Fruit fly (Drosophila melanogaster) Kc167 (cell line): ENCODE data around the gene CG11672.

Experiments used
- Myc ChIP-seq: fragments of >200 bp; optimal IDR thresholded peaks from 2 replicates; lab custom pipeline; 2017; ENCODE audit warnings: missing external identifiers
- Sin3A ChIP-seq: fragments of >200 bp; optimal IDR thresholded peaks from 2 replicates; lab custom pipeline; 2018; ENCODE audit warnings: missing external identifiers
- h ChIP-seq: fragments of >200 bp; optimal IDR thresholded peaks from 3 replicates; lab custom pipeline; 2018; ENCODE audit warnings: missing external identifiers
- insv ChIP-seq: fragments of >200 bp; optimal IDR thresholded peaks from 3 replicates; lab custom pipeline; 2018; ENCODE audit warnings: missing external identifiers
- psq ChIP-seq: fragments of >200 bp; optimal IDR thresholded peaks from 2 replicates; lab custom pipeline; 2017; ENCODE audit warnings: missing external identifiers
- ttk ChIP-seq: sonication (Bioruptor generic); optimal IDR thresholded peaks from 2 replicates; lab custom pipeline; 2017; ENCODE audit warnings: missing external identifiers

Gene CG11672

DNA sequence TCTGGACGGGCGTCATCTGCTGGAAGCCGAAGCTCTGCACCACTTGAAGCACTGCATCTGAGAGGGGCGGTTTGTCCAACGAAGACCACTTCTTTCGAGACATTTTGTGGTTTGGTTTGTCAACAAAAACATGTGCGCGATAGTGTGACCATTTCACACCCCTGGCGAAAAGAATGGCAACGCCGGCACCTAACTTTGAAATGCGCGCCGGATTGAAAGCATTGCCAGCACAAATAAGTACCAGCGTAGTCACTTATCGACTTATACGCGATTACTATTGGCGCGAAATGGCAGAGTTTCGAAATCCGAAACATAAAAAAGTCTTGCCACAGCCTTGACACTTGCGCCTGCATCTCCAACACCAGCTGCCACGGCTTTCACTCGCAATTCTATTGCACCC, 20.6 kb downstream of the CG11672 start, which contains the start of gene CG9630:
CG9630 (minus strand) TSS at position 157 of the 400 bp plus-strand sequence.
- TF ChIP-seq Sin3A (lab: Kevin White, UChicago): no peak
- TF ChIP-seq h (lab: Kevin White, UChicago): no peak
- TF ChIP-seq insv (lab: Kevin White, UChicago): no peak

DNA sequence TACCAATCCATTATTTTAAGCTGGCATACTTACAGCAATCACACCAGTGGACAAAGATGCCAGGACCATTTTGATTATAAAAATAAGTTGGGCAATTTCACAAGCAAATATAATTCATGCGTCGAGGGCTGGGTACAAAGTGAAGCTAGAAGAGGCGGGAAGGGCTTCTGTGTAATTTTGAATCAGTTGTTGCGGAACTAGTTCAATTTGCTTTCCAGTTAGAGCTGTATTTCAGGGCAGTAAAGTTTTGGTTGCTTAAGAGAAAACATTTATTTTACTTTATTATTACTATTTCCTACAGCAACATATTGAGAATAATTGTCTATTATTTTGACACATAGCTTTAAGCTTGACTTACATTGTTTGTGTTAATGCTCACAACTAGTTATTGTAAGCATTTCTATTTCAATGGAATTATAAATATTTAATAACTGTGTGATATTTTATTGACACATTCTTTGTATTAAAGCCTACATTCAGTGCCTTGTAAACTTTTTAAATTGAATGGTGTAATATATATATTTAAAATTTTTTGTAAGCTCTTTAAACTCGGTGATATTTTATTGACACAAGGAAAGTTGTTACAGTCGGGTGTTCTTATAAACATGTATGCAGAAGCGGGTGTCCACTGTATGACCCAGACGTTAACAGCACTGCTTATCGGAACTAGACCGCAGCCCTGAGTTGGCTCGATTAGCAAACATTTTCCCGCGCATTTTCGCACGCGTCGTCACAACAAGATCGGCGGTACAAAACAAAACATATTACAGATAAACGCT, 25.9 kb downstream of the CG11672 start, which contains the start of the genes RPA1 and Mcm2:
RPA1 (minus strand) TSS at position 150 of the 779 bp plus-strand sequence.
Mcm2 (plus strand) TSS at position 669 of the 779 bp plus-strand sequence.
- TF ChIP-seq psq (no peak), Myc (lab: Kevin White, UChicago) (no peak), Sin3A (lab: Kevin White, UChicago) (no peak), ttk (lab: Kevin White, UChicago) (no peak), h (lab: Kevin White, UChicago) (no peak), insv (lab: Kevin White, UChicago) (no peak)

DNA sequence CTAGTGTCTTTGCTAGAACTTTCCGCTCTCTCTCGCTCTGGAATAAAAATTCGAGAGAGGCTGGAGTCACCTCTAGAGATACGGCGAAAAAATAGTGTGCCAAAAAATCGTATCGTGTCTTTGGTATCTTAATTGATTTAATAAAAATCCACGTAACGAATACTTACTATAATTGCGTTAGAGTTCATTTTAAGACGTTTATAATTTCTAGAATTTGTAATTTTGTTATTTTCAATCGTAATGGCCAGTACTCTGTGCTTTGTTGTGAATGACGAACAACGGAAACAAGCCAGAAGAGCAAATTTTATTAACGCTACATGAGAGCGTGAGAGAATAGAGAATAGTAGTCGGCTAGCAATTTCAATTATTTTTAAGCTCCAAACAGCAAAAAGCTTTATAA, 28.7 kb downstream of the CG11672 start:
- TF ChIP-seq ttk (lab: Kevin White, UChicago) (no peak), psq (no peak), Myc (lab: Kevin White, UChicago) (no peak), insv (lab: Kevin White, UChicago) (no peak), Sin3A (lab: Kevin White, UChicago) (no peak), h (lab: Kevin White, UChicago) (no peak)

DNA sequence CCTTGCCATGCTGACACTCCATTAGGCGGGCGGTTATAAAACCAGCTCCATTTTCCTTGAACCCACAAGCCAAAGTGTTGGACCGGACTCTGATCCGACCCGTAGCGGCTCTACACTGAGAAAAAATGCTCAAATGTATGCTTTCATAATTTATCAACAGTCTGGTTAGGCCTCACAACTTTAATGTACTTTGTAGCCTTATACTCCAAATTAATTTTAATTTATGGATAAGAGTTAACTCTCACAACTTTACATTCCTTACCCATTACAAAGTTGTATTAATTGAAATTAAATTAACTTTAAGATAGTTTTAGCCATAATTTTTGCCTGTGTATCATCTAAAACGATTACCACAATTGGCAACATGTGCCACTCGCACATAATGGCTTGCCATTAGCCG, 34.3 kb downstream of the CG11672 start:
- no peak for TF ChIP-seq h (lab: Kevin White, UChicago)
- TF ChIP-seq Myc (lab: Kevin White, UChicago): no peak
- no peak for TF ChIP-seq Sin3A (lab: Kevin White, UChicago)
- no peak for TF ChIP-seq psq

DNA sequence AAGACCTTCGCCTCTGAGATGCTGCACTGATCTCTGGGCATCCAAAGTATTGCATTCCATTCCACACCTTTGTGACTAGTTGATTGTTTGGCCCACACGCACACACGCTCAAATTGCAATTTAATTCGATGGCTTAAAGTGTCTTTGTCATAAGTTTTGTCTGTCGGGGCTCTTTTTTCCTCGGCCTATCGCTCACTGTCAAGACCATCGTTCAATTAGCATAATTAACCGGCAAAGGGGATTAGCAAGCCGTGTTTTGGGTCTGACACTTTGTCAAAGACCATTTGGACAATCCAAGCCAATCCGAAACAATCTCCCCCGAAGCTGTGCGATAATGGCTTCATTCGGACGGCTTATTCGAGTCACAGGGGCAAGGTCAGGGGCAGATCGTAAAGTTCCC, 36.0 kb downstream of the CG11672 start:
- TF ChIP-seq h (lab: Kevin White, UChicago): no peak
- no peak for TF ChIP-seq Sin3A (lab: Kevin White, UChicago)
- TF ChIP-seq ttk (lab: Kevin White, UChicago): no peak
- no peak for TF ChIP-seq Myc (lab: Kevin White, UChicago)
- TF ChIP-seq psq: no peak
- TF ChIP-seq insv (lab: Kevin White, UChicago): no peak

DNA sequence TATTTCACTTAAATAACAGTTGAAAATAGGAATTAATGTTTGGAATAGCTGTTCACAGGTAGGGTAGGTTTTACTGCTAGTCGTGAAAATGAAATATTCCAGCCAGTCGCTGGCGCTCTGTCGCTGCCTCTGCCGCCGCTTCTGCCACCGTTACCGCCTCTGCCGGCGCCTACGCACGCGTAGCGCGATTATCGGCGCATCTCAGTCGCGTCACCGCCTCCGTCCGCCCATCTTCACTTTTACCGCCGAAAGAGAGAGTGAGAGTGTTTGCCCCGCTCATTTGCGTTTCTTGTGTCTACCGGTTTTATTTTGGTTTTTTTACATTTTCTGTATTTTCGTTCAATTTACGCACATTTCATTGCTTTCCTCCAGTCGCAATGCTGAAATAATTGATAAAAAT, 38.8 kb downstream of the CG11672 start:
- TF ChIP-seq Sin3A (lab: Kevin White, UChicago) (no peak), ttk (lab: Kevin White, UChicago) (no peak)

DNA sequence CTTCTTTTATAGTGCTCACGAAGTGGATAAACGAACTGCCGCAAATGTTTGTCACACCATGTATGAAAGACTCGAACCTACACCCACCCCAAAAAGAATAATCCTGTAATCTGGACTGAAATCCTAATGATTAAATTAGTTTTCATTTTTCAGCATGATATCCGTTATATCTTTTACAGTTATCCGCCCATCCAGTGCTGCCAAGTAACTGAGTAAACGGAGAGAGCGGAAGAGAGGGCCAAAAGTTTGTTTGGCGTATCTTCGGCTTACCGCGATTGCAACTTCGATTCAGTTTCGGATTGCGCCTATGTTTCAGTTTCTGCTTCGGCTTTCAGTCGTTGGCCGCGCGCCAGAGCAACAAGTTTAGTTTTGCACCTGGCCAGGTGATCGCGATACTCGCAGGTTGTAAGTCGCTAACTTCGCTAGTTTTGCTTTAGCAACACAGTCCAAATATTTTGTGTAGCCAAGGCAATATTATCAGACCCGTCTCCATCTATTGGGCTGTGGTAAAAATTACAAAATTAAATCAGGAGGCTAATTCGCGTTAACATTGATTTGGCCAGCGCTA, 40.1 kb downstream of the CG11672 start, which contains the start of gene mtg:
mtg (plus strand) TSS at position 332 of the 568 bp plus-strand sequence.
- TF ChIP-seq psq (no peak), Myc (lab: Kevin White, UChicago) (no peak), h (lab: Kevin White, UChicago) (no peak), insv (lab: Kevin White, UChicago) (no peak), Sin3A (lab: Kevin White, UChicago) (no peak), ttk (lab: Kevin White, UChicago) (no peak)

DNA sequence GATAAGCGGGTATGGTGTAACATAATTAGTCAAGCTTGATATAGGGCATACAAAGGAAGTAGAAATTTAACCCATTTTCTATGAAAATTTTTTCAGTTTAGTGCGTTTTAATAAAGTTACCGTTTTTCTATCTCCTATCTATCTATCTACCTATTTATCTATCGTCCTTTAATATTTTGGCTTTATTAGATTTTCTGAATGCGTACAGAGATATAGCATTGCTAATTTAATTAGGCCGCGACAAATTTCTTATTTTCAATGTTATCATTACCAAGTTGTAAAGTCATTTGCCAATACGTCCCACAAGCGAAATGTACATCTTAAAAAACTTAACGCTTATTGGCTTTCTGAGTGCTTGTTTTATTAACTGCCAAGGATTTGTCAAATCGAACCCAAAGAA, 42.2 kb downstream of the CG11672 start, which contains the start of gene CG15864:
CG15864 (plus strand) TSS at position 301 of the 400 bp plus-strand sequence.
- TF ChIP-seq h (lab: Kevin White, UChicago) (no peak), Sin3A (lab: Kevin White, UChicago) (no peak), insv (lab: Kevin White, UChicago) (no peak), ttk (lab: Kevin White, UChicago) (no peak), Myc (lab: Kevin White, UChicago) (no peak), psq (no peak)

DNA sequence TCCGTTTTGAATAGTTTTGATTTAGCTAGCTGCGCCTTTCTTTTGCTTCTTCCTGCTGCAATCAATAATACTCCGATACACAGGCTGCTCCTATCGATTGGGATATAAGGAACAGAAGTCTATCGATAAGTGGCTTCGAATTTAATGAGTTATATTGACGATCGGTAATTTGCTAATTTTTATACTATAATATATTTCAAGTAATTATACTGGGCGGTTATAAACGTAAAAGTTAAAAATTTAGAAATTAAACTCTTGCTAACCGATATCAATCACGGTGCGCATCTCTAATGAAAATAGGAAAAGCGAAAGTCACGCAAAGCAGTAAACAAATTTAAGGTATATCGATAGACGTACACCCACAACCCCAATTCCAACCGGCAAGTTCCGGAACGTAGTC, 46.7 kb downstream of the CG11672 start, which contains the start of the genes CG9636, CG18749 and CG33722:
CG9636 (minus strand) TSS at position 73 of the 400 bp plus-strand sequence.
CG18749 (plus strand) TSS at position 336 of the 400 bp plus-strand sequence.
CG33722 (plus strand) TSS at position 336 of the 400 bp plus-strand sequence.
- TF ChIP-seq Myc (lab: Kevin White, UChicago): no peak

DNA sequence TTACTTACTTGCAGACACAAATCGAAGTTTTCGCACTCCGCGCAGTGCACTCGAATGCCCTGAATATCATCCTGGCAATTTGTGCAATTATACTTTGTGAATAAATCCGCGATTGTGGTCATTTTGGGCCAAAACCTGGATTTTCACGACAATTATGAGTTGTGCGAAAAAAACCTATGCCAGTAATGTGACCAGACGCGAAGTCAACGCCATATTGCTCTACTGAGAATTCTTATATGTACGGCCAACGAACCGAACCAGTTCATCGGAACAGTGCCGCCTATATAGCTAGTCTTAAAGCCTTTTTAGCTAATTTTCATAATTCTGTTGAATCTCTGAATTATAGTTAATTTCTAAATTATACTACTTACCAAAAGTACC, 50.1 kb downstream of the CG11672 start, which contains the start of gene Ada2b:
Ada2b (minus strand) TSS at position 214 of the 381 bp plus-strand sequence.
- TF ChIP-seq psq: no peak
- TF ChIP-seq insv (lab: Kevin White, UChicago): no peak
- TF ChIP-seq Sin3A (lab: Kevin White, UChicago): no peak
- no peak for TF ChIP-seq ttk (lab: Kevin White, UChicago)
- no peak for TF ChIP-seq h (lab: Kevin White, UChicago)
- TF ChIP-seq Myc (lab: Kevin White, UChicago): no peak

DNA sequence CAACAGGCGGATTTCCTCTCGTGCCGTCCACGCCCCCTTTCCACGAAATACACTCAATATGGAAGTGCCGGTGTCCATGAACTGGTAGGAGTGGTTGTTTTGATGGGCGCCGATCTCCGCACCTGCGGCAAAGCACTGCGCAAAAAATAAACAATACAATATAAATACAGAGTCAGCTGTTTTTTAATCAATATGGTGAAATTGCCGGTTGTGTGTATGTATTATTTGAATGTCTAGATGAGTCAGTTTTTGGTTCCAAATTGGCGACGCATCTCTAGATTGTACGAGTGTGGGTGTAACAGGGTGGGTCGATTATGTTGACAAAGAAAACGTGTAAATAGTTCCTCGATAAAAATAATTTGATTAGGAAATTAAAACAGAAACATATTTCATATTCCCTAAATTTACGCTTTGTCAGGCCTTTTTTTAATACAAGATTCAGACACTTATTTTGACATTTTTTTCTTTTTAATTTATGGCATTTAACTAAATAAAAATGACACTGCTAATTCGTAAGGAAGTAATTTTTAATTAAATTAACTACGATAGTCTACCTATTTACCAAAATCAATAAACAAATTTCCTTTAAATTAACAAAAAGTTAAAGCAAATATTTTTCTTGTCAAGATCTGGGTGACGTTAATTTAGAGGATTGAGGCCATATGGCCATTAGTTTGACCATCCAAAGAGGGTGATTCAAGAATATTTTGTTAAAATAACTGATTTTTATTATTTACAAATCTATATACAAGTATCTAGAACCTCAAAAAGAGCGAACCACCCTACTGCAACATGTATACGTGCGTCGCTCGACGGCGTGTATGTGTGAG, 50.7 kb downstream of the CG11672 start:
- TF ChIP-seq ttk (lab: Kevin White, UChicago) (no peak), h (lab: Kevin White, UChicago) (no peak), psq (no peak), insv (lab: Kevin White, UChicago) (no peak), Myc (lab: Kevin White, UChicago) (no peak), Sin3A (lab: Kevin White, UChicago) (no peak)
